Fruit fly (Drosophila melanogaster) S2 (cell line): Measurements from ENCODE around the gene RNaseX25.

Source experiments
- CG8478 ChIP-seq: fragments of >200 bp; optimal IDR thresholded peaks from 2 replicates; lab custom pipeline; 2018
- CTCF ChIP-seq, 2 experiments: fragments of >200 bp; optimal IDR thresholded peaks; 2 replicates each; lab custom pipeline; 2018

The RNaseX25 gene

DNA sequence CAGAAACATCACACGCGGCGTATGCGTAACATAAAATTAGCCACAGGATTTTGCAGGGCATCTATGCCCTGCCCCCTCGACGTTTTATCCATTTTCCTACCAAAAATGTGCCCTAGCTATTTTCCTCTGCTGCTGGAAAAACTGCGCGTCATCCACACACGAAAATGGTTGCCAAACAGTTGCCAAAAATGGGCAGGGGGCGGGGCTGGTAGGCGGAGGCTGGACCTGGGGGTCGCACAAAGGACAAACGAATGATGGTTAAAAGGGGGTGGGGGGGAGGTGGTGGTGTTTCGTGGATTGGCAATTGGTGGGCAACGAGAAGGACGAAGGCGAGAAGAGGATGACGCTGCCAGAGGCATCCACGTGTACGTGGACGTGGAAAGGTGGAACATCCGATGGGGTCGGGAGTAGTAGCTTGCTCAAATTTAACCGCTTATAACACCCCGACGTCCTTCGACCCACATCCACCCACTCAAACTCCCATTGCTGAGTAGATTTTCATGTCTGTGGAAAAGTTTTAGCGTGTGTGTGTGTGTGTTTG, 30.7 kb downstream of the RNaseX25 start:
- TF ChIP-seq CTCF (optimal IDR thresholded peaks at IDR 0.05; lab: Kevin White, UChicago) (no peak), CG8478 (no peak)

DNA sequence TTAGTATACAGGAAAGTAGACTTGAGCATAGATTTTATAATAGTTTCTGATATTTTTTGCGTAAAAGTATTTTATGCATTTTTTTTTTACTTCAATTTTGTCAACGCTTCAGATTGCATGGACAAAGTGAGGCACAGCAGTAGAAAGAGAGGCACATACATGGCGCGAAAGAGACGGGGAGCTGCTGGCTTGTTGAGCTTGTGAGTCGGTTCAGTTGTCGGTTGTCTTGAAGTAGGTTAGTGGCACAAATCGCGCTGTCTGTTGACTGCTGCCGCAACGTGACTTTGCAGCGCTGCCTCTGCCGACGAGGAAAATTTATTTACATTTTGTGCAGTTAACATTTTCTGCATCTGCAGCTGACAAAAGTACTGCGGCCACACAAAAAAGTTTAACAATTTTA, 35.4 kb downstream of the RNaseX25 start:
- TF ChIP-seq CG8478: no peak
- TF ChIP-seq CTCF (optimal IDR thresholded peaks at IDR 0.05; lab: Kevin White, UChicago): no peak

DNA sequence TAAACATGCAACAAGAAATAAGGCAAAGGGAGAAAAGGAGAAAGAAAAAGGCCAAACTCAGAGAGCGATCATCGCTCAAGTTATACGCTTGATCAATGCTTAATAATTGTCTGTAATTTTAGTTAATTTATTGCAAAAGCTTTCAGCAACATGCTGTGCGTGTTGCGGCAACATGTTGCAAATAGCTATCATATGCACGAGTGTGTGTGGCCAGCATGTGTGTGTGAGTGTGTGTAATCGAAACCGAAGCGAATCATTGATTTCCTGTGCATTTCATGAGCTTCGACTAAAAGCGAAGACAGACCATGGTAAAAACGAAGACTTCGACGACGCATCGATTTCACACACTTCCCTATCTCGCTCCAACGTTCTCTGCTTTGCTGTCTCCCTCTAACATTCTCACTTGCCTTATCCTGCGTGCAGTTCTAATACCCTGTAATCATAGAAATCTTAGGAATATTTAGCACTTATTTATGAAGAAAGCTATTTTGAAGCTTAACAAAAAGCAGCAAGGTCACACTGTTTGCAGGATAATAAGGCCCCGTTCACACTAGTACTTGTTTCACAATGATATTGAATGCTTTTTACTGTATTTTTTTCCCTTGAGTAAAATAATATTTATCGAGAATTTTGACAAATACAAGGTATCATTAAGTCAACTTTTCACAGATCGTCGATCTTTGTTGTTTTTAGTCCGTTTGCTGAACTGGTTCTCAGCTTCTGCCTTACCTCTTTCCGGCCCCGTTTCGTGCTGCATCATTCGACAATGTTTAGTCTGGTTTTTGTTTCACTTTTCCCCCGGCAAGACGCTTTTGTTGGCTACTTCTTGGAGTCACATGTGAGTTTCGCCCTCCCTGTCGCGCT, 42.8 kb downstream of the RNaseX25 start:
- TF ChIP-seq CTCF (optimal IDR thresholded peaks at IDR 0.05; lab: Kevin White, UChicago) (no peak), CG8478 (no peak)

DNA sequence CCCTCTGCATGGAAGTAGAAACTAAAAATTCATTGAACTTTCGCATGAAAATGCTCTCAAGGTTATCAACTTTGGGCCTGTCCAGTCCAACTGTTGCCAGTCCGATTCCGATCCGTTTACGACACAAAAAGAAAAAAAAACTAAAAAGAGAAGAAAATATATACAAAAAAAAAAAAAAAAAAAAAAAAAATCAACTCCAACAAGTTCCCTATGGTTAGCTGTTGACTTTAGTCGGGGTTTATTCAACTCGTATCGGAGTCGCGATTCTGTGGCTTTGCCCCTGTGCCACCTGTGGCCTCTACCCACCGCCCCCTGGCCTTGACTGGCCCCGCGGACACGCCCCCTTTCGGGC, 43.5 kb downstream of the RNaseX25 start:
- TF ChIP-seq CG8478 (no peak), CTCF (optimal IDR thresholded peaks at IDR 0.05; lab: Kevin White, UChicago) (no peak)

DNA sequence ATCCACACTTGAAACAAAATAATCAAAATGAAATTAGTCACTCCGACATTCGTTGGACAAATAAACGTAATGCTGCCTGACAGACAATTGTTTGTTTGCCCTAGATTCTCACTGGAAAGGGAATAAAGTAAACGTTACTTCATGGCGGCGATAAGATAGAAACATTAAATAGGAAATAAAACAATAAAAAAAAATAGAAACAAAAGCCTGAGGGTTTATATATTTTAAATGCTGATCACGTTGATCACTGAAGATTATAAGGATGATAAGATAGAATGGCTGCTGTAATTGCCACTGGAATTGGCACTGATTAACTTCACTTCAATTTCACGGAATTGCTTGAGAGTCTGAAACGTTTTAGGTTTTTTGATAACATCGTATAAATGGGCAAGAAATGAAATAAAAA, 48.3 kb downstream of the RNaseX25 start:
- TF ChIP-seq CG8478: no peak
- TF ChIP-seq CTCF (optimal IDR thresholded peaks at IDR 0.05; lab: Kevin White, UChicago): no peak
